Fruit fly (Drosophila melanogaster) whole organism, pupa: ENCODE results near the gene CG32811.
A peak's percentile ranks its signal among the peaks of the same experiment; 100 is the strongest.

Experiments used
- CG12605 ChIP-seq: fragments of 200-800 bp; sonication (Bioruptor generic); IDR thresholded peaks from 2 replicates; pipeline ENCODE4 v1.3.6; 2022; ENCODE audit warnings: missing biosample characterization, missing genetic modification characterization
- CG13204 ChIP-seq: fragments of 200-800 bp; sonication (Bioruptor generic); optimal IDR thresholded peaks from 2 replicates; lab custom pipeline; 2018; ENCODE audit warnings: missing biosample characterization, mild to moderate bottlenecking, missing genetic modification characterization, moderate library complexity
- CG14655 ChIP-seq: fragments of 200-800 bp; sonication (Bioruptor generic); optimal IDR thresholded peaks from 3 replicates; lab custom pipeline; 2017; ENCODE audit warnings: mild to moderate bottlenecking, missing biosample characterization, missing genetic modification reagents, missing genetic modification characterization
- CG17806 ChIP-seq: fragments of 200-800 bp; sonication (Bioruptor generic); optimal IDR thresholded peaks from 2 replicates; lab custom pipeline; 2018; ENCODE audit warnings: missing biosample characterization, mild to moderate bottlenecking, missing genetic modification characterization, moderate library complexity
- CG32121 ChIP-seq: fragments of 200-800 bp; sonication (Bioruptor generic); IDR thresholded peaks from 2 replicates; pipeline ENCODE4 v1.3.6; 2022; ENCODE audit warnings: missing biosample characterization, missing genetic modification characterization
- CG4496 ChIP-seq: fragments of 200-800 bp; sonication (Bioruptor generic); IDR thresholded peaks from 3 replicates; pipeline ENCODE4 v1.3.6; 2022; ENCODE audit warnings: missing biosample characterization, missing genetic modification characterization
- CG8159 ChIP-seq: fragments of 200-800 bp; sonication (Bioruptor generic); optimal IDR thresholded peaks from 3 replicates; lab custom pipeline; 2018; ENCODE audit warnings: missing biosample characterization, mild to moderate bottlenecking, missing genetic modification characterization, moderate library complexity
- CG8301 ChIP-seq: fragments of 200-800 bp; sonication (Bioruptor generic); optimal IDR thresholded peaks from 2 replicates; lab custom pipeline; 2018; ENCODE audit warnings: missing biosample characterization, mild to moderate bottlenecking, missing genetic modification characterization
- CG9948 ChIP-seq: fragments of 200-800 bp; sonication (Bioruptor generic); optimal IDR thresholded peaks from 2 replicates; lab custom pipeline; 2018; ENCODE audit warnings: missing biosample characterization, mild to moderate bottlenecking, missing genetic modification characterization, moderate library complexity
- D1 ChIP-seq: fragments of 200-800 bp; sonication (Bioruptor generic); optimal IDR thresholded peaks from 2 replicates; lab custom pipeline; 2018; ENCODE audit warnings: missing biosample characterization, mild to moderate bottlenecking, missing genetic modification characterization, moderate library complexity
- EcR ChIP-seq: fragments of 200-800 bp; sonication (Bioruptor generic); optimal IDR thresholded peaks from 3 replicates; lab custom pipeline; 2019; ENCODE audit warnings: missing biosample characterization, missing genetic modification characterization, mild to moderate bottlenecking, moderate library complexity, missing genetic modification reagents
- Ets98B ChIP-seq: fragments of 200-800 bp; sonication (Bioruptor generic); IDR thresholded peaks from 2 replicates; pipeline ENCODE4 v1.3.6; 2022; ENCODE audit warnings: missing biosample characterization, missing genetic modification characterization
- Pif1A ChIP-seq: fragments of 200-800 bp; sonication (Bioruptor generic); optimal IDR thresholded peaks from 3 replicates; lab custom pipeline; 2016; ENCODE audit warnings: missing biosample characterization, missing genetic modification characterization
- Pif1B ChIP-seq: fragments of 200-800 bp; sonication (Bioruptor generic); optimal IDR thresholded peaks from 3 replicates; lab custom pipeline; 2016; ENCODE audit warnings: missing biosample characterization, missing genetic modification characterization
- Snoo ChIP-seq: fragments of 200-800 bp; sonication (Bioruptor generic); optimal IDR thresholded peaks from 3 replicates; lab custom pipeline; 2017; ENCODE audit warnings: missing biosample characterization, mild to moderate bottlenecking, missing genetic modification characterization, inconsistent platforms
- fd96Ca ChIP-seq: fragments of 200-800 bp; sonication (Bioruptor generic); IDR thresholded peaks from 3 replicates; pipeline ENCODE4 v1.3.6; 2022; ENCODE audit warnings: missing biosample characterization, missing genetic modification characterization
- gl ChIP-seq: fragments of 200-800 bp; sonication (Bioruptor generic); optimal IDR thresholded peaks from 2 replicates; lab custom pipeline; 2018; ENCODE audit warnings: missing biosample characterization, mild to moderate bottlenecking, missing genetic modification characterization
- rn ChIP-seq: fragments of 200-800 bp; sonication (Bioruptor generic); IDR thresholded peaks from 2 replicates; pipeline ENCODE4 v1.3.6; 2022; ENCODE audit warnings: missing biosample characterization, missing genetic modification characterization

Gene CG32811

DNA sequence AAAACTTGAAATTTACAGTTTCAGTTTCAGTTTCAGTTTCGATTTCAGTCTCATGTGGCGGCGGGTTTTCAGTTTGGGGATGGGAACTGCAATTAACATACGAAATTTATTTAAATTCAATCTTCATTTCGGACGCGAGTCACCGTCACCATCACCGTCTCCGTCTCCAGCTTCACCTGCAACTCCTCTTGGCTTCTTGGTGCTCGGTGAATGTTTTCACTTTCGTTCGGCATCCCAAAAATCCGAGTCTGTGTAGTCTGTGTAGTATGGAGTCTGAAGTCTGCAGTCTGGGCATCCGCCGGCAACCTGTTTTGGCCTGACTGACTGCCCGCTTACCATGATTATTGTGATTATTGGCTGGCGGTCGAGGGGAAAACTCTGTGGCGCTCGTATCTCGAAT, 5.8 kb upstream of the CG32811 start:
- TF ChIP-seq Snoo (peak; percentile 31), CG13204 (GFP tag; lab: Kevin White, UChicago) (no peak), Pif1A (GFP tag; lab: Kevin White, UChicago) (no peak), Pif1B (no peak), fd96Ca (GFP tag; lab: Robert Waterston, UW) (no peak), CG8301 (tag; lab: Kevin White, UChicago) (no peak), CG9948 (tag; lab: Kevin White, UChicago) (no peak)

DNA sequence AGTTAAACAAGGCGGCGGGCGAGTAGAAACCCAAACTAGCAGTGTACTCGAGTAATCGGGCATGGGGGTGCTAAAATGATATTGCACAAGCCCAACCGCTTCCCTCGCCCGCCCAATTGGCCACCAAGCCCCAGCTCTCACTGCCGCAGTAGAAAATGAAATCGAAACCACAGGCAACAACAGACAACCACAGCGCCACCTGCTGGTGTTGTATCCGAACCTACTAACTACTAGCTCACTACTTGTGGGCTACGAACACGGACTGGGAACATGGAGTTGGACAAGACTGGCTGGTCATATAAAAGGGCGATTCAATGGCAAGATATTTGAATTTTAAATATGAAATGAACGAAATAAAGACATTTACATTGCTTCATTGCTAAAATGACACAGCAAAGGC, 1.7 kb upstream of the CG32811 start:
- TF ChIP-seq CG8159 (tag; lab: Kevin White, UChicago) = no peak
- TF ChIP-seq CG13204 (GFP tag; lab: Kevin White, UChicago) = no peak
- TF ChIP-seq, all 21 proteins: peak for 0

DNA sequence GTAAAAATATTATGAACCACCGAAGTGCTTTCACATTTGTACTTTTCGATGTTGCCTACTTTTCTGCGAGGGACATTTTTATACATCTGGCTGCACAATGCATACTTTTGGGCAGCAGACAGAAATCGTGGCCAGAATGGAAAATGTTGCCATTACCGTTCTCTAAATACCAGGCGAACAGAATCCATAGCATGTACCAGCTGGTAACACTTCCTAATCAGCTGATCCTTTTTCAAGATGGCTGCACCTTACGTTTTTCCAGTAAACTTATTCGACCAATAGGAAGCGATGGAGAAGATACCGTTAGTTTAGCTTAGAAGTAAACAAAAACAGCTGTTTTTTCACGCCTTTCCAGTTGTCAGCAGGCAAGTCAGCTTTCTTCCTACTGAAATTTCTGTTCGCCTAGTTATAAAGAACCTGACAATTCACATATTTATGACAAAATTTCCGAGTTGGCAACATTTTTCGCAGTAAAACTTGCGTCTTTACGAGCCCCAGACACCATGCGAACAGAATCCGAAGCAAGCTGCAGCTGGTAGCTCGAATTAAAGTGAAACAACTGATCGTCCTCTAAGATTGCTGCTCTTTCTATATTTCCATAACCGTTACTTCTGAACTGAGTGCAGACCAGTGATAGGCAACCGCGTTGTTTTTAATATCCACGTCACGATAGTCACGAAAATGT, 9.1 kb downstream of the CG32811 start:
- no peak for TF ChIP-seq Pif1B
- TF ChIP-seq Snoo = no peak

DNA sequence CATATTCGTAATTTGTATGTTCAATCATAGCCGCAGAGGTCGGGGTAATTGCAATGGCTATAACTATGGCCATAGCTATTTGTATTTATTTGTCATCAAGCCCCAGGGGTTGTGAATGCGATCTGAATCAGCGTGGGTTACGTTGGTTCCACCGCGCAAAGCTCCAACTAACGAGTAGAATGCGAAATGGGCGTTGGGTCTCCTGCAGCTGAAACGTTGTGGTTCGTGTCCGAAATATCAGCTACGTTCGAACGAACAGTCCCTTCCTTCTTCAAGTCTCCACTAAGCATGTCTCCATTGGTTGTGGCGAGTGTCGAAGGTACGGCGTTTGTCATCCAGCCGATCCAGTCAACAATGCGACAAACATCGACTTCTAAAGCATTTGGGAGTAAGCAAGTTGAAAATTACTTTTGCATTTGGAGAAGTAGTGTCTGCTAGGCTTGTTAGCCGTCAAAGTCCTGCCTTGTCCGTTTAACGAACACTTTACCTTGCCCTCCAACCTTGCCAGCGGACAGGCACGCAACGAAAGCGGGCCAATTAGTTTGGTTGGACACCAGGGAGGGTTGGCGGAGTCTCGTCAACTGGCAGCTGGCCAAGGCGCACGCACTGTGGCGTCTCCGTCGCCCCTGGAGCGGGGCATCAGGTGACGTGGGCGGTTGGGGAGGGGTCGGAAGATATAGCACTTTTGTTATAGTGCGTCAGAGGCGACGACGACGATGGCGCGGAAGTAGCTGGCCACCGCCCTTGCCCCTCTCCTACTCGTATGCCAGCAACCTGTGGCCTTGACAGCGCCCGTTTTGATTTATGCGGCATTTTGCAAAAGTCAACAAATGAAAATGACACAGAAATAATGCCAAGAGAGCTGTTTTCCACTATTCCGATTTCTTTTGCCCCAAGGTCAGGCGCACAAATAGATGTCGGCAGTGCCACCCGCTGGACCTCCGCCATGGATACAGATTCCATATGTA, 11.0 kb downstream of the CG32811 start, which contains the start of gene CG32812:
TSS of gene CG32812 (plus strand) at position 423 of the 968 bp plus-strand sequence.
- TF ChIP-seq CG12605 (GFP tag; lab: Robert Waterston, UW) (0 out of 2 replicates have a peak, but pooled peaks have one; percentile 4), Ets98B (GFP tag; lab: Robert Waterston, UW) (no peak)

DNA sequence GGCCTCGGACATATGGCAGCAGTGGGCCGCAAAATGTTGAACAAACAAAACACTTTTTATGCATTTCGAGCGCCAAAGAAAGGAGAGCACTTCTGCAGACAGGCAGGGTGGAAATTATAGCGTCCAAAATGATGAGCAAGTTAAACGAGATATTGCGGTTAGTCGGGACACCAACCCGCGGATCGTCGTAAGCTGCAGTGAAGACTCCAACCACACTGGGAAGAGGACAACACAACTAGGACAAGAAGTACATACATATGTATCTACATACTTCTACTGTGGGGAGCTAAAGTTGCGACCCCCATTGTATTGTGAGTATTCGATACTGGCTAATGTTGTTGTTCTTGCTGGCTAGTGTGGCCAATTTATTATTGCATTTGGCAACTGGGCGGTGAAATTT, 12.1 kb downstream of the CG32811 start:
- no peak for TF ChIP-seq Ets98B (GFP tag; lab: Robert Waterston, UW)
- TF ChIP-seq Pif1B = no peak
- TF ChIP-seq gl = no peak
- TF ChIP-seq D1 (tag; lab: Kevin White, UChicago) = no peak
- no peak for TF ChIP-seq EcR (GFP tag; lab: Kevin White, UChicago)
- TF ChIP-seq CG32121 (GFP tag; lab: Robert Waterston, UW) = peak; percentile 67
- TF ChIP-seq fd96Ca (GFP tag; lab: Robert Waterston, UW) = peak; percentile 50; the same call in 1 of the 3 replicates
- TF ChIP-seq rn (GFP tag; lab: Robert Waterston, UW) = no peak
- no peak for TF ChIP-seq CG8159 (tag; lab: Kevin White, UChicago)
- no peak for TF ChIP-seq CG9948 (tag; lab: Kevin White, UChicago)
- peak; percentile 65; the same call in 2 of the 3 replicates for TF ChIP-seq CG4496 (GFP tag; lab: Robert Waterston, UW)
- TF ChIP-seq, all 21 proteins: peak for 3

DNA sequence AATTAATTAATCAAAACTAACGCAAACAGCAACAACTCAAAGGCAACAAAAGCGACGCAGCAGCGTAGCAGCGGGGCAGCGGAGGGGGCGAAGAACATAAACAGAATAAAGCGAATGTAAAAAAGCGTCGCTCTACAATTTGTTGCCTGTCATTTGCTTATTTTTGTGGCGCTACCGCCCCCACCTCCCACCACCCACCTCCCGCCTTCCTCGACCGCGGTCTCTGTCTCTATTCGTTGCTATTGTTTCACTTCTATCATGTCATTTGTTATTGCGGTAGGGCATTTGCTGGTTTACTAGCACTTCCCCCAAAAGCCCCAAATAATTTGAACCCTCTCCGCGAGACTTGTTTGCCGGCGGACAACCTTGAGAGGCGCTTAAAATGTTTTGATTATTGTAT, 12.9 kb downstream of the CG32811 start:
- no peak for TF ChIP-seq CG4496 (GFP tag; lab: Robert Waterston, UW)
- no peak for TF ChIP-seq rn (GFP tag; lab: Robert Waterston, UW)
- TF ChIP-seq EcR (GFP tag; lab: Kevin White, UChicago) = no peak

DNA sequence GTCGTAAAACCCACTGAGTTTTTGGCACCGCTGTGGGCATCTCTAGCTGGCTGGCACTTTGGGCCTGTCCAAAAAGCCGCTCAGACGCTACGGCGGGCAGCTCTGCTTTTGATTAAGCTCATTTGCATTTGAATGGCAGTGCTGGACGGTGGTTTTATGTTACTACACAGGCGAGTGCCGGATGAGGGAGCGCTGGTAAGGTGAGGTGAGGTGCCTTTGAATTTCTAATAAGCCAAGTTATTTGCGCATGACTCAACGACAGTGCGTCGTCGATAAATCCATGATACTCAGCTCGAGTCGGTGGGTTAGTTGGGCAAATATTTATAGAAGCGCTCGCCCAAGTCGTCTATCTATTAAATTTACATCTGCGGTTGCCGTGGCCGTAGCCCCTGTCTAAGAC, 13.9 kb downstream of the CG32811 start:
- TF ChIP-seq fd96Ca (GFP tag; lab: Robert Waterston, UW) (no peak), Pif1B (no peak), CG4496 (GFP tag; lab: Robert Waterston, UW) (0 out of 3 replicates have a peak, but pooled peaks have one; percentile 15)

DNA sequence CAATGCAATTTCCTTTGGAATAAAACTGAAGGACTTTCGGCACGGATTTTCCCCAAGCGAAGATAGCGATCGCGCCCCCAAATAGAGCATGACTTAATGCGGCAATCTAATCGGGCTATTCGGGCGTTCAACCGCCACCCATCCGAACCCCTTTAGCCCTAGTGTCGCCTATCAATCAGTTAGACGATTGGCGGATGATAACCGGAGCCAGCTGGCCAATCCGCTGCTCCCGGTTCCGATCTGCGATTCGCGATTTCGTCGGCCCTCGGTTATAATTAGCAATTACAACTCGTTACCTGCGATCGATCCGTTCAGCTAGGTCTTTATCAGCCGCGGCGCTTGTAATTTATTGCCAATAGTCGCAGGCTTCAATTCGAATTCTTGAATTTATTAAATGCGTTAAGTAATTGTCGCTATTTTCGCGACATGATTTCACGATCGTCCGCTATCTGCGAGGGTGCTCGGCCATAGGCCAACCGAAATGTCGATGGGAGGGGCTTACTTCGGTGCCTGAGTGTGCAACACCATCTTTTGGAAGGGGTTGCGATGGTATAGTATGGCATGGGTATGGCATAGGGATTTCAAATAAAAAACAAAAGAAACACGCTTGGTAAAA, 15.1 kb downstream of the CG32811 start:
- TF ChIP-seq CG32121 (GFP tag; lab: Robert Waterston, UW) (no peak), CG12605 (GFP tag; lab: Robert Waterston, UW) (no peak), CG17806 (tag; lab: Kevin White, UChicago) (no peak), EcR (GFP tag; lab: Kevin White, UChicago) (no peak), Ets98B (GFP tag; lab: Robert Waterston, UW) (no peak), CG8159 (tag; lab: Kevin White, UChicago) (no peak), CG14655 (GFP tag; lab: Kevin White, UChicago) (no peak), Snoo (no peak), CG13204 (GFP tag; lab: Kevin White, UChicago) (no peak), D1 (tag; lab: Kevin White, UChicago) (no peak), CG4496 (GFP tag; lab: Robert Waterston, UW) (no peak)
